Fruit fly (Drosophila melanogaster) whole organism: Measurements from ENCODE around the gene skd.

Source experiments
- pan ChIP-seq: fragments of >200 bp; optimal IDR thresholded peaks from 2 replicates; lab custom pipeline; 2017
- psq ChIP-seq: fragments of >200 bp; optimal IDR thresholded peaks from 2 replicates; lab custom pipeline; 2017
- usp ChIP-seq: fragments of >200 bp; optimal IDR thresholded peaks from 2 replicates; lab custom pipeline; 2017; ENCODE audit warnings: missing biosample characterization, missing genetic modification characterization, mixed read lengths

DNA sequence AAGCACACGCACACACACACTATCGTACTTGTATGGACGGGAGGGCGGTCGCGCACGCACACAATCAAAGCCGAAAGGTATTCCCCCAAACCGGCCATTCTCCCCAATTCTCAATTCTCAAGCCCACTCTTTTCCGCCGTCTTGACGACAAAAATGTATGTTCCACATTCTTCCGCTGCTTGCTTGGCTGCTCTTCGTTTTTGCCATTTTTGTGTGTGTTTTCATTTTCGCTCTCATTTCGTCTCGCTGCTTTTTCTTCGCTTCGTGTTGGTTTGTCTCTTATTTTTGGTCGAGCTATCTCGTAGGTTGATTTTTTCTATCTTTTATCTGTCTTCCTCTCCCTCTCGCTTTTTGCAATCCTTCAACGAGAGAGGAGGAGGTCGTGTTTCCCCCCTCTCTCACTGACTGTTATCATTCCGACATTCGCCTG lies 12.7 kb downstream of the skd start:
- TF ChIP-seq pan (no peak), psq (lab: Kevin White, UChicago) (no peak), usp (GFP tag; lab: Kevin White, UChicago) (no peak)
